In the genomic region with DNA sequence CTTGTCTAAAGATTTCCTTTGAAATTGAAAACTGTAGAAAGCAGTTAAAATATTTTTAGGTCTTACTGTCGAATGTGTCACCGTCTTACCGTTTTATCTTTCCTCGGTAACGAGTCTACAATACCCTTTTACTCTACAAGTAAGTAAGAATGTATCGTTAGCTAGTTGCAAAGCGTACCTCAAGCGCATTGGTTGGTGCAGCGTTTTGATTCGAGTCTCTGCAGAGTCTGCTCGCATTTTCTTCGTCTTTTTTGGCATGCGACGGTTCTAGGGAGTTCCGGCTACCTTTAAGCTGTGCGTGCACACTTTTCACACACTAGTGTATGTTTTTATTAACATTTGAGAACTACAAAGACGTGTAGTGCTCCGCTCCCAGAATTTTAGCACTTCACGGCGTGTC, we compare ENCODE assay signal across 3 fruit fly cellular contexts.
TF ChIP-seq lines count a peak whose summit lies in the region.

No protein-coding gene starts in this region.

- TF ChIP-seq CTCF in whole organism, embryonic (GFP tag; optimal IDR thresholded peaks at IDR 0.05; lab: Kevin White, UChicago): no peak

TF ChIP-seq in whole organism, adult, 20 proteins besides CTCF, POLR2A, EP300 and RAD21:
- TF ChIP-seq cnc (optimal IDR thresholded peaks at IDR 0.05; lab: Kevin White, UChicago) (no peak), CG7101 (tag; optimal IDR thresholded peaks at IDR 0.05; lab: Kevin White, UChicago) (no peak), CG1620 (GFP tag; optimal IDR thresholded peaks at IDR 0.05; lab: Kevin White, UChicago) (no peak), bab1 (GFP tag; optimal IDR thresholded peaks at IDR 0.05; lab: Kevin White, UChicago) (no peak), CG11617 (GFP tag; optimal IDR thresholded peaks at IDR 0.05; lab: Kevin White, UChicago) (no peak), CG33017 (tag; optimal IDR thresholded peaks at IDR 0.05; lab: Kevin White, UChicago) (no peak), Mnt (GFP tag; optimal IDR thresholded peaks at IDR 0.05; lab: Kevin White, UChicago) (peak; percentile 30), Crg-1 (GFP tag; optimal IDR thresholded peaks at IDR 0.05; lab: Kevin White, UChicago) (no peak), pad (GFP tag; optimal IDR thresholded peaks at IDR 0.05; lab: Kevin White, UChicago) (no peak)
TF ChIP-seq in whole organism, adult: peak in this region for 1.

TF ChIP-seq in whole organism, embryonic, 481 proteins besides CTCF, POLR2A, EP300 and RAD21 (continues in another document):
- TF ChIP-seq Neu2 (GFP tag; optimal IDR thresholded peaks at IDR 0.05; lab: Kevin White, UChicago; ENCODE audit: borderline replicate concordance) (no peak), CG10147 (GFP tag; optimal IDR thresholded peaks at IDR 0.05; lab: Kevin White, UChicago) (no peak), CG8359 (GFP tag; optimal IDR thresholded peaks at IDR 0.05; lab: Kevin White, UChicago; ENCODE audit: borderline replicate concordance) (no peak), CG10366 (GFP tag; IDR thresholded peaks at IDR 0.05; lab: Robert Waterston, UW) (no peak), nom (GFP tag; optimal IDR thresholded peaks at IDR 0.05; lab: Kevin White, UChicago) (no peak), CG4730 (GFP tag; IDR thresholded peaks at IDR 0.05; lab: Robert Waterston, UW) (no peak), CG1832 (GFP tag; optimal IDR thresholded peaks at IDR 0.05; lab: Kevin White, UChicago) (no peak), slp2 (GFP tag; optimal IDR thresholded peaks at IDR 0.05; lab: Kevin White, UChicago) (no peak), pan (optimal IDR thresholded peaks at IDR 0.05; lab: Kevin White, UChicago) (no peak), pan (GFP tag; optimal IDR thresholded peaks at IDR 0.05 in 1 of 2, IDR thresholded peaks at IDR 0.05 in 1 of 2) (no peak), CG2199 (GFP tag; IDR thresholded peaks at IDR 0.05; lab: Robert Waterston, UW) (peak; percentile 90), CG17385 (GFP tag; optimal IDR thresholded peaks at IDR 0.05; lab: Kevin White, UChicago) (no peak), dysf (GFP tag; IDR thresholded peaks at IDR 0.05; lab: Robert Waterston, UW) (no peak), CG18764 (GFP tag; optimal IDR thresholded peaks at IDR 0.05; lab: Kevin White, UChicago) (no peak), CG18262 (tag; optimal IDR thresholded peaks at IDR 0.05; lab: Kevin White, UChicago) (no peak), D19B (GFP tag; optimal IDR thresholded peaks at IDR 0.05; lab: Kevin White, UChicago) (peak; percentile 31), klu (GFP tag; IDR thresholded peaks at IDR 0.05; lab: Robert Waterston, UW) (no peak), mirr (GFP tag; optimal IDR thresholded peaks at IDR 0.05; lab: Kevin White, UChicago) (peak; percentile 17), MESR4 (GFP tag; optimal IDR thresholded peaks at IDR 0.05; lab: Kevin White, UChicago) (no peak), sd (tag; optimal IDR thresholded peaks at IDR 0.05; lab: Kevin White, UChicago) (peak; percentile 0), CG8924 (tag; optimal IDR thresholded peaks at IDR 0.05; lab: Kevin White, UChicago) (no peak), E2f2 (GFP tag; IDR thresholded peaks at IDR 0.05; lab: Robert Waterston, UW) (no peak), psq (GFP tag; optimal IDR thresholded peaks at IDR 0.05; lab: Kevin White, UChicago) (no peak), gsb-n (tag; optimal IDR thresholded peaks at IDR 0.05; lab: Kevin White, UChicago) (no peak), CG9609 (GFP tag; optimal IDR thresholded peaks at IDR 0.05; lab: Kevin White, UChicago) (no peak), Max (GFP tag; optimal IDR thresholded peaks at IDR 0.05; lab: Kevin White, UChicago) (no peak), al (GFP tag; IDR thresholded peaks at IDR 0.05; lab: Robert Waterston, UW) (no peak), pho (GFP tag; optimal IDR thresholded peaks at IDR 0.05; lab: Kevin White, UChicago) (no peak), sug (tag; optimal IDR thresholded peaks at IDR 0.05; lab: Kevin White, UChicago) (no peak), CG15269 (tag; optimal IDR thresholded peaks at IDR 0.05; lab: Kevin White, UChicago) (no peak), slou (GFP tag; optimal IDR thresholded peaks at IDR 0.05; lab: Kevin White, UChicago) (no peak), ash1 (GFP tag; optimal IDR thresholded peaks at IDR 0.05; lab: Kevin White, UChicago) (no peak), CG15601 (tag; optimal IDR thresholded peaks at IDR 0.05; lab: Kevin White, UChicago) (no peak), Antp (GFP tag; optimal IDR thresholded peaks at IDR 0.05; lab: Kevin White, UChicago) (no peak), her (GFP tag; optimal IDR thresholded peaks at IDR 0.05; lab: Kevin White, UChicago) (no peak), shn (GFP tag; optimal IDR thresholded peaks at IDR 0.05; lab: Kevin White, UChicago) (no peak), zen (tag; optimal IDR thresholded peaks at IDR 0.05; lab: Kevin White, UChicago) (no peak), schlank (tag; optimal IDR thresholded peaks at IDR 0.05; lab: Kevin White, UChicago) (no peak), CG6683 (GFP tag; optimal IDR thresholded peaks at IDR 0.05; lab: Kevin White, UChicago) (no peak), CG3847 (GFP tag; IDR thresholded peaks at IDR 0.05; lab: Robert Waterston, UW) (no peak), grn (GFP tag; optimal IDR thresholded peaks at IDR 0.05; lab: Kevin White, UChicago) (peak; percentile 9)

TF ChIP-seq in whole organism, prepupa, 60 proteins besides CTCF, POLR2A, EP300 and RAD21:
- TF ChIP-seq vri (GFP tag; optimal IDR thresholded peaks at IDR 0.05; lab: Kevin White, UChicago) (no peak), fkh (GFP tag; optimal IDR thresholded peaks at IDR 0.05; lab: Kevin White, UChicago) (peak; percentile 5)
